Fruit fly (Drosophila melanogaster): ENCODE measurements around the gene CstF64.

DNA sequence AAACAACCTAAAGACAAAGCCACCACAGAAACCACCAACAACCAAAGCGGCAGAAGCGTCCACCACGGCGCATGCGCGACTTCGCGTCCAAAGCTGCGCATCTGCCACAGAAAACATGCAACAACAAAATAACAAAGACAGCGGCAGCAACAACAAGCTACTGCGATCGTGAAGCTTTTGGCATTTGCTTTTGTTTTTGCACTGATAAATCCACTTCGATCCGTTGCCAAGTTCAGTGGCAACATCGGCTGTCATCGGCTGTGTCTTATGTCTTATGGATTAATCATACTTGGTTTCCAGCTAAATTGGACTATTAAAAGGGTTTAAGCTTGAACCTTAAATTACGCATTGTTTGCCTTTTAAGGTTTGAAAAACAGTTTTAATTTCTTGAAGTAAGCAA, 33.2 kb downstream of the CstF64 start, which contains the start of gene Muc91C:
- TF ChIP-seq psq (optimal IDR thresholded peaks at IDR 0.05) (no peak), pan (optimal IDR thresholded peaks at IDR 0.05) (no peak), EcR (GFP tag; optimal IDR thresholded peaks at IDR 0.05) (no peak), CG8478 (optimal IDR thresholded peaks at IDR 0.05) (no peak)
